Worm (Caenorhabditis elegans) whole organism, young adult: ENCODE results near the gene gcy-32.
A peak's percentile ranks its signal among the peaks of the same experiment; 100 is the strongest.

Experiments used
- B0261.1 ChIP-seq: sonication (generic microtip); optimal IDR thresholded peaks from 2 replicates; lab custom pipeline; 2016; ENCODE audit warnings: mild to moderate bottlenecking, missing genetic modification characterization, moderate library complexity, missing compliant biosample characterization
- B0336.3 ChIP-seq: fragments of 200-800 bp; sonication (Bioruptor generic); IDR thresholded peaks from 2 replicates; pipeline ENCODE4 v1.3.6; 2022; ENCODE audit warnings: missing genetic modification characterization, missing compliant biosample characterization
- D2030.7 ChIP-seq: fragments of 200-800 bp; sonication (Bioruptor generic); IDR thresholded peaks from 2 replicates; pipeline ENCODE4 v1.3.6; 2022; ENCODE audit warnings: missing genetic modification reagents, missing genetic modification characterization, missing compliant biosample characterization
- F49E8.2 ChIP-seq: sonication (generic microtip); optimal IDR thresholded peaks from 3 replicates; lab custom pipeline; 2017; ENCODE audit warnings: missing genetic modification characterization, mild to moderate bottlenecking, missing compliant biosample characterization, antibody characterized with exemption, moderate library complexity; ENCODE audit not compliant: insufficient read depth
- F55B11.4 ChIP-seq: sonication (generic microtip); optimal IDR thresholded peaks from 2 replicates; lab custom pipeline; 2016; ENCODE audit warnings: missing compliant biosample characterization, missing genetic modification characterization, borderline replicate concordance; ENCODE audit not compliant: insufficient read depth
- T07F8.4 ChIP-seq: sonication (generic microtip); optimal IDR thresholded peaks from 2 replicates; lab custom pipeline; 2016; ENCODE audit warnings: mild to moderate bottlenecking, missing genetic modification characterization, moderate library complexity, missing compliant biosample characterization
- Y56A3A.18 ChIP-seq: fragments of 200-800 bp; sonication (Bioruptor generic); IDR thresholded peaks from 2 replicates; pipeline ENCODE4 v1.3.6; 2022; ENCODE audit warnings: missing genetic modification reagents, missing genetic modification characterization, missing compliant biosample characterization
- Y79H2A.3 ChIP-seq: fragments of 200-800 bp; sonication (Bioruptor generic); conservative IDR thresholded peaks from 2 replicates; pipeline ENCODE4 v1.3.6; 2022; ENCODE audit warnings: missing genetic modification reagents, missing genetic modification characterization, missing compliant biosample characterization
- Y95B8A.8 ChIP-seq: fragments of 200-800 bp; sonication (Bioruptor generic); IDR thresholded peaks from 2 replicates; pipeline ENCODE4 v1.3.6; 2022; ENCODE audit warnings: missing genetic modification reagents, missing genetic modification characterization, missing compliant biosample characterization
- ama-1 ChIP-seq, 3 experiments: fragments of 150-350 bp in 1 of 3; sonication (generic microtip) in 2 of 3; optimal IDR thresholded peaks; 2 replicates each; lab custom pipeline; 2014 to 2018; ENCODE audit warnings: missing biosample characterization in 2 of 3, missing genetic modification characterization in 2 of 3, missing genetic modification reagents in 2 of 3
- aptf-2 ChIP-seq: fragments of 200-800 bp; sonication (Bioruptor generic); conservative IDR thresholded peaks from 2 replicates; pipeline ENCODE4 v1.3.6; 2022; ENCODE audit warnings: missing genetic modification reagents, missing genetic modification characterization, missing compliant biosample characterization
- athp-1 ChIP-seq: sonication (generic microtip); optimal IDR thresholded peaks from 2 replicates; lab custom pipeline; 2017; ENCODE audit warnings: mild to moderate bottlenecking, missing genetic modification characterization, missing compliant biosample characterization
- attf-3 ChIP-seq: fragments of 200-800 bp; sonication (Bioruptor generic); conservative IDR thresholded peaks from 2 replicates; pipeline ENCODE4 v1.3.6; 2022; ENCODE audit warnings: missing genetic modification reagents, missing genetic modification characterization, missing compliant biosample characterization
- cebp-1 ChIP-seq, 2 experiments: fragments of 200-800 bp in 1 of 2; sonication (Bioruptor generic) in 1 of 2; sonication (generic microtip) in 1 of 2; IDR thresholded peaks in 1 of 2; optimal IDR thresholded peaks in 1 of 2; 2 replicates each; pipeline versions ENCODE4 v1.3.6 to Lab custom; 2017 to 2022; ENCODE audit warnings: missing compliant biosample characterization in 2 of 2, missing genetic modification characterization in 2 of 2, mild to moderate bottlenecking in 1 of 2, missing genetic modification reagents in 1 of 2, moderate library complexity in 1 of 2
- ceh-27 ChIP-seq: fragments of 200-800 bp; sonication (Bioruptor generic); optimal IDR thresholded peaks from 2 replicates; lab custom pipeline; 2018; ENCODE audit warnings: mild to moderate bottlenecking, missing genetic modification characterization, moderate library complexity, missing compliant biosample characterization
- chd-7 ChIP-seq: sonication (generic microtip); optimal IDR thresholded peaks from 2 replicates; lab custom pipeline; 2016; ENCODE audit warnings: mild to moderate bottlenecking, missing genetic modification characterization, moderate library complexity, missing compliant biosample characterization
- dox-1 ChIP-seq: fragments of 200-800 bp; sonication (Bioruptor generic); IDR thresholded peaks from 2 replicates; pipeline ENCODE4 v1.3.6; 2022; ENCODE audit warnings: missing genetic modification reagents, missing genetic modification characterization, missing compliant biosample characterization
- egrh-3 ChIP-seq: fragments of 200-800 bp; sonication (Bioruptor generic); IDR thresholded peaks from 2 replicates; pipeline ENCODE4 v1.3.6; 2022; ENCODE audit warnings: missing genetic modification reagents, missing genetic modification characterization, missing compliant biosample characterization
- ets-4 ChIP-seq: fragments of 200-800 bp; sonication (Bioruptor generic); optimal IDR thresholded peaks from 2 replicates; lab custom pipeline; 2018; ENCODE audit warnings: mild to moderate bottlenecking, missing genetic modification characterization, missing compliant biosample characterization
- gei-17 ChIP-seq: fragments of 200-800 bp; sonication (Bioruptor generic); optimal IDR thresholded peaks from 2 replicates; lab custom pipeline; 2018; ENCODE audit warnings: mild to moderate bottlenecking, missing genetic modification characterization, missing compliant biosample characterization
- hlh-26 ChIP-seq: fragments of 200-800 bp; sonication (Bioruptor generic); conservative IDR thresholded peaks from 2 replicates; pipeline ENCODE4 v1.3.6; 2022; ENCODE audit warnings: missing genetic modification reagents, missing genetic modification characterization, missing compliant biosample characterization
- hmg-1.2 ChIP-seq: fragments of 200-800 bp; sonication (Bioruptor generic); IDR thresholded peaks from 2 replicates; pipeline ENCODE4 v1.3.6; 2022; ENCODE audit warnings: missing genetic modification reagents, missing genetic modification characterization, missing compliant biosample characterization
- hrde-1 ChIP-seq: sonication (generic microtip); optimal IDR thresholded peaks from 2 replicates; lab custom pipeline; 2016; ENCODE audit warnings: missing genetic modification characterization, mild to moderate bottlenecking, missing compliant biosample characterization, moderate library complexity, missing genotype, missing genetic modification reagents, borderline replicate concordance
- lin-35 ChIP-seq, 3 experiments: fragments of 150-350 bp in 2 of 3; sonication (generic microtip) in 1 of 3; optimal IDR thresholded peaks; 2 replicates each; lab custom pipeline; 2014 to 2018; ENCODE audit warnings: missing biosample characterization in 3 of 3, missing genetic modification characterization in 3 of 3, missing genetic modification reagents in 3 of 3
- lin-54 ChIP-seq: fragments of 200-800 bp; sonication (Bioruptor generic); optimal IDR thresholded peaks from 2 replicates; lab custom pipeline; 2018; ENCODE audit warnings: mild to moderate bottlenecking, missing genetic modification characterization, missing compliant biosample characterization
- lir-1 ChIP-seq: fragments of 200-800 bp; sonication (Bioruptor generic); conservative IDR thresholded peaks from 2 replicates; pipeline ENCODE4 v1.3.6; 2022; ENCODE audit warnings: missing genetic modification reagents, missing genetic modification characterization, missing compliant biosample characterization
- madf-3 ChIP-seq: fragments of 200-800 bp; sonication (Bioruptor generic); IDR thresholded peaks from 2 replicates; pipeline ENCODE4 v1.3.6; 2022; ENCODE audit warnings: missing genetic modification reagents, missing genetic modification characterization, missing compliant biosample characterization
- madf-8 ChIP-seq: fragments of 200-800 bp; sonication (Bioruptor generic); conservative IDR thresholded peaks from 2 replicates; pipeline ENCODE4 v1.3.6; 2022; ENCODE audit warnings: missing genetic modification reagents, missing genetic modification characterization, missing compliant biosample characterization
- mxl-1 ChIP-seq: sonication (generic microtip); optimal IDR thresholded peaks from 2 replicates; lab custom pipeline; 2016; ENCODE audit warnings: missing genetic modification characterization, missing compliant biosample characterization
- nfya-2 ChIP-seq: fragments of 200-800 bp; sonication (Bioruptor generic); IDR thresholded peaks from 2 replicates; pipeline ENCODE4 v1.3.6; 2022; ENCODE audit warnings: missing genetic modification reagents, missing genetic modification characterization, missing compliant biosample characterization
- nfyb-1 ChIP-seq: fragments of 200-800 bp; sonication (Bioruptor generic); IDR thresholded peaks from 2 replicates; pipeline ENCODE4 v1.3.6; 2022; ENCODE audit warnings: missing genetic modification reagents, missing genetic modification characterization, missing compliant biosample characterization
- nhr-80 ChIP-seq: sonication (generic microtip); optimal IDR thresholded peaks from 2 replicates; lab custom pipeline; 2016; ENCODE audit warnings: missing genetic modification characterization, missing compliant biosample characterization
- pbrm-1 ChIP-seq: fragments of 200-800 bp; sonication (Bioruptor generic); IDR thresholded peaks from 2 replicates; pipeline ENCODE4 v1.3.6; 2022; ENCODE audit warnings: missing genetic modification reagents, missing genetic modification characterization, missing compliant biosample characterization
- rcor-1 ChIP-seq: fragments of 200-800 bp; sonication (Bioruptor generic); IDR thresholded peaks from 2 replicates; pipeline ENCODE4 v1.3.6; 2022; ENCODE audit warnings: missing genetic modification reagents, missing genetic modification characterization, missing compliant biosample characterization
- sea-2 ChIP-seq: fragments of 200-800 bp; sonication (Bioruptor generic); IDR thresholded peaks from 2 replicates; pipeline ENCODE4 v1.3.6; 2022; ENCODE audit warnings: missing genetic modification characterization, missing compliant biosample characterization
- somi-1 ChIP-seq: fragments of 200-800 bp; sonication (Bioruptor generic); optimal IDR thresholded peaks from 2 replicates; lab custom pipeline; 2018; ENCODE audit warnings: mild to moderate bottlenecking, missing genetic modification characterization, missing compliant biosample characterization
- tlf-1 ChIP-seq: fragments of 200-800 bp; sonication (Bioruptor generic); optimal IDR thresholded peaks from 2 replicates; lab custom pipeline; 2018; ENCODE audit warnings: mild to moderate bottlenecking, missing genetic modification characterization, missing compliant biosample characterization
- unc-62 ChIP-seq: fragments of 150-350 bp; optimal IDR thresholded peaks from 2 replicates; lab custom pipeline; 2014; ENCODE audit warnings: missing biosample characterization, missing genetic modification reagents, missing genetic modification characterization
- zim-3 ChIP-seq: sonication (generic microtip); optimal IDR thresholded peaks from 2 replicates; lab custom pipeline; 2017; ENCODE audit warnings: mild to moderate bottlenecking, missing genetic modification characterization, moderate library complexity, missing compliant biosample characterization
- ztf-3 ChIP-seq: fragments of 200-800 bp; sonication (Bioruptor generic); optimal IDR thresholded peaks from 2 replicates; lab custom pipeline; 2018; ENCODE audit warnings: mild to moderate bottlenecking, missing genetic modification characterization, missing compliant biosample characterization

The gcy-32 gene

ce11 chrV:13909400-13909799 lies 5.9 kb downstream of the gcy-32 start, which contains the start of gene C06B3.7 (continued):
- no peak; the same call in 1 of the 2 replicates for TF ChIP-seq hmg-1.2 (GFP tag; lab: Robert Waterston, UW)
- TF ChIP-seq somi-1: peak; percentile 53
- TF ChIP-seq rcor-1: 0 out of 2 replicates have a peak, but pooled peaks have one; percentile 8
- TF ChIP-seq hrde-1 (tag; lab: Kevin White, UChicago): no peak
- no peak for TF ChIP-seq T07F8.4 (tag; lab: Kevin White, UChicago)
- no peak for TF ChIP-seq D2030.7 (GFP tag; lab: Robert Waterston, UW)
- TF ChIP-seq lir-1: peak; percentile 34; the same call in 1 of the 2 replicates
- no peak for TF ChIP-seq B0261.1 (tag; lab: Kevin White, UChicago)

- TF ChIP-seq ztf-3 (GFP tag; lab: Kevin White, UChicago) (no peak), B0336.3 (GFP tag; lab: Robert Waterston, UW) (0 out of 2 replicates have a peak, but pooled peaks have one; percentile 0), aptf-2 (0 out of 2 replicates have a peak, but pooled peaks have one; percentile 4), ama-1 (optimal IDR thresholded peaks at IDR 0.05; lab: Kevin White, UChicago) (peak; percentile 90), ama-1 (GFP tag; optimal IDR thresholded peaks at IDR 0.05; lab: Kevin White, UChicago) (no peak), ceh-27 (no peak), mxl-1 (tag; lab: Kevin White, UChicago) (no peak), tlf-1 (GFP tag; lab: Kevin White, UChicago) (no peak), pbrm-1 (GFP tag; lab: Robert Waterston, UW) (0 out of 2 replicates have a peak, but pooled peaks have one; percentile 5), F49E8.2 (tag; lab: Kevin White, UChicago) (no peak)
Measured at ce11 chrV:13908916-13909176, 6.4 kb downstream of the gcy-32 start, which contains the start of gene C06B3.6. TSS of gene C06B3.6 (minus strand) at chrV:13908967.

- TF ChIP-seq aptf-2 (0 out of 2 replicates have a peak, but pooled peaks have one; percentile 5), hrde-1 (tag; lab: Kevin White, UChicago) (no peak), attf-3 (GFP tag; lab: Robert Waterston, UW) (0 out of 2 replicates have a peak, but pooled peaks have one; percentile 8), F55B11.4 (tag; lab: Kevin White, UChicago) (no peak), gei-17 (GFP tag; lab: Kevin White, UChicago) (no peak), sea-2 (no peak), Y56A3A.18 (peak; percentile 7; the same call in 1 of the 2 replicates), chd-7 (tag; lab: Kevin White, UChicago) (peak; percentile 38), B0336.3 (GFP tag; lab: Robert Waterston, UW) (peak; percentile 15), dox-1 (GFP tag; lab: Robert Waterston, UW) (peak; percentile 57), lin-35 (GFP tag; optimal IDR thresholded peaks at IDR 0.05; lab: Kevin White, UChicago) (peak in 1 of 3 experiments; percentile 39), cebp-1 (GFP tag; IDR thresholded peaks at IDR 0.05; lab: Robert Waterston, UW) (no peak), cebp-1 (tag; optimal IDR thresholded peaks at IDR 0.05; lab: Kevin White, UChicago) (peak; percentile 29), nfyb-1 (GFP tag; lab: Robert Waterston, UW) (peak; percentile 64), madf-8 (GFP tag; lab: Robert Waterston, UW) (no peak), zim-3 (tag; lab: Kevin White, UChicago) (no peak), nhr-80 (tag; lab: Kevin White, UChicago) (no peak), ama-1 (optimal IDR thresholded peaks at IDR 0.05; lab: Kevin White, UChicago) (peak; percentile 53), ama-1 (GFP tag; optimal IDR thresholded peaks at IDR 0.05; lab: Kevin White, UChicago) (no peak), ztf-3 (GFP tag; lab: Kevin White, UChicago) (peak; percentile 41), madf-3 (GFP tag; lab: Robert Waterston, UW) (0 out of 2 replicates have a peak, but pooled peaks have one; percentile 27), egrh-3 (GFP tag; lab: Robert Waterston, UW) (no peak), ets-4 (no peak), athp-1 (peak; percentile 1), hlh-26 (no peak), lin-54 (GFP tag; lab: Kevin White, UChicago) (no peak), unc-62 (GFP tag; lab: Kevin White, UChicago) (no peak), D2030.7 (GFP tag; lab: Robert Waterston, UW) (no peak), nfya-2 (GFP tag; lab: Robert Waterston, UW) (no peak), Y79H2A.3 (GFP tag; lab: Robert Waterston, UW) (peak; percentile 6; the same call in 1 of the 2 replicates), tlf-1 (GFP tag; lab: Kevin White, UChicago) (no peak), Y95B8A.8 (GFP tag; lab: Robert Waterston, UW) (peak; percentile 71; the same call in 1 of the 2 replicates)
Measured at ce11 chrV:13908120-13908915, 7.0 kb downstream of the gcy-32 start.
